Fruit fly (Drosophila melanogaster): Measurements from ENCODE around the gene CG4168.

CG4168 gene

DNA sequence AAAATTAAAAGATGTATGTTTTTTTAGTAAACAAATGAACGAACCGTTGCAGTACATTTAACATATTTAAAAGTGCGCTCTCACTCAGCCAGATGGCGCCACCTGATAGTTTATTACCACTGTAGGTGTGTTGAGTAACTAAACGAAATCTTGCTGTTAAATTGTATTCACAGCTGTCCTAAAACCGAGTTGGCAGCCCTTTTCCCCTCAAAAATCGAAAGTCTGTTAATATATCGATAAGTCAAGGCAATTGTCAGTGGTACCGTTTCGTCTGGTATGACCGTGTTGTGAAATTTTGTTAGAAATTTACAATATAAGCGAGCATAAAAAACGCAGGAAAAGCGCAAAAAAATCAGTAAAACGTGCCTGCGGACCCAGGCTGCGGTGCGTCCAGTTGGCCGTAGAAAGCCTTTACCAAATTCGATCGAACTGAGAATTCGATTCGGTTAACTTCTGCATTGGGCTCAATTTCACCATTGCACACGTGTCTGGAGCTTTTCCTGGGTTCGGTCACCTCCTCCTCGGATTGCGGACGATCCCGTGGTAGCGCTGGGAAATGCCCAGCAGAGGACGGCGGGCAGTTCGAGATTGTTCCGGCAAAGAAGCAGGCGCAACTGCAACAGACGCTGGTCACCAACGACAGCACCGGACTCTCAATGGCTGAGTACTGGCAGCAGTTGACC lies 86.9 kb downstream of the CG4168 start, which contains the start of gene stc:
Gene stc, plus strand, starts transcription at position 247 of the 683 bp plus-strand sequence.
- TF ChIP-seq wek (GFP tag; optimal IDR thresholded peaks at IDR 0.05) = peak; percentile 20
- TF ChIP-seq tap (tag; optimal IDR thresholded peaks at IDR 0.05) = no peak
- TF ChIP-seq BEAF-32 (GFP tag; optimal IDR thresholded peaks at IDR 0.05) = peak; percentile 75
- no peak for TF ChIP-seq dimm (GFP tag; IDR thresholded peaks at IDR 0.05)
- TF ChIP-seq slou (GFP tag; optimal IDR thresholded peaks at IDR 0.05) = peak; percentile 34
- TF ChIP-seq CG12659 (GFP tag; optimal IDR thresholded peaks at IDR 0.05) = peak; percentile 83
- TF ChIP-seq ci (GFP tag; IDR thresholded peaks at IDR 0.05) = peak; percentile 43; the same call in 1 of the 3 replicates
- peak; percentile 45 for TF ChIP-seq CG3163 (GFP tag; optimal IDR thresholded peaks at IDR 0.05)
- TF ChIP-seq vfl (GFP tag; optimal IDR thresholded peaks at IDR 0.05) = peak; percentile 10
- peak; percentile 9 for TF ChIP-seq gro (GFP tag; optimal IDR thresholded peaks at IDR 0.05)
- TF ChIP-seq Rfx (GFP tag; IDR thresholded peaks at IDR 0.05) = peak; percentile 70
- no peak for TF ChIP-seq wor (GFP tag; IDR thresholded peaks at IDR 0.05)
- TF ChIP-seq sens-2 (GFP tag; IDR thresholded peaks at IDR 0.05) = no peak
- TF ChIP-seq stc (GFP tag; IDR thresholded peaks at IDR 0.05) = peak; percentile 38; the same call in 1 of the 2 replicates
- peak; percentile 52 for TF ChIP-seq CG1792 (GFP tag; optimal IDR thresholded peaks at IDR 0.05)
- no peak for TF ChIP-seq Dek (tag; optimal IDR thresholded peaks at IDR 0.05)
- peak; percentile 68 for TF ChIP-seq Xbp1 (GFP tag; optimal IDR thresholded peaks at IDR 0.05)
- peak; percentile 61 for TF ChIP-seq CoRest (tag; optimal IDR thresholded peaks at IDR 0.05)
- peak; percentile 55; the same call in 2 of the 3 replicates for TF ChIP-seq Doc3 (GFP tag; IDR thresholded peaks at IDR 0.05; ENCODE audit: partially characterized antibody)
- TF ChIP-seq kay (GFP tag; optimal IDR thresholded peaks at IDR 0.05) = peak; percentile 14
- TF ChIP-seq CG4282 (GFP tag; optimal IDR thresholded peaks at IDR 0.05) = peak; percentile 51
- TF ChIP-seq CG31365 (tag; optimal IDR thresholded peaks at IDR 0.05) = peak; percentile 14
- peak; percentile 50 for TF ChIP-seq phol (tag; optimal IDR thresholded peaks at IDR 0.05)
- TF ChIP-seq CG18262 (tag; optimal IDR thresholded peaks at IDR 0.05) = no peak
- TF ChIP-seq MBD-R2 (GFP tag; IDR thresholded peaks at IDR 0.05) = peak; percentile 81
- peak; percentile 69 for TF ChIP-seq CG14710 (tag; optimal IDR thresholded peaks at IDR 0.05)
- TF ChIP-seq crol (GFP tag; IDR thresholded peaks at IDR 0.05) = no peak
- 0 out of 2 replicates have a peak, but pooled peaks have one; percentile 21 for TF ChIP-seq aop (GFP tag; IDR thresholded peaks at IDR 0.05)
- peak; percentile 39 for TF ChIP-seq Meics (GFP tag; optimal IDR thresholded peaks at IDR 0.05)
- peak; percentile 12 for TF ChIP-seq bab2 (GFP tag; optimal IDR thresholded peaks at IDR 0.05)
- TF ChIP-seq Dll (GFP tag; IDR thresholded peaks at IDR 0.05; ENCODE audit: partially characterized antibody) = peak; percentile 64
- no peak for TF ChIP-seq CG12769 (tag; optimal IDR thresholded peaks at IDR 0.05)
- no peak for TF ChIP-seq sim (GFP tag; IDR thresholded peaks at IDR 0.05)
- TF ChIP-seq lola (GFP tag; optimal IDR thresholded peaks at IDR 0.05) = no peak
- TF ChIP-seq Bteb2 (GFP tag; optimal IDR thresholded peaks at IDR 0.05) = peak; percentile 44
- peak; percentile 80 for TF ChIP-seq CG42726 (GFP tag; IDR thresholded peaks at IDR 0.05; ENCODE audit: partially characterized antibody)
- TF ChIP-seq grn (GFP tag; optimal IDR thresholded peaks at IDR 0.05) = no peak
- no peak for TF ChIP-seq ase (GFP tag; IDR thresholded peaks at IDR 0.05)
- peak; percentile 76 for TF ChIP-seq CG11456 (GFP tag; IDR thresholded peaks at IDR 0.05)
- peak; percentile 58; the same call in 1 of the 2 replicates for TF ChIP-seq NFAT (GFP tag; IDR thresholded peaks at IDR 0.05)
- TF ChIP-seq oc (tag; optimal IDR thresholded peaks at IDR 0.05) = no peak
- no peak for TF ChIP-seq CG17361 (GFP tag; IDR thresholded peaks at IDR 0.05)
- TF ChIP-seq CG11247 (GFP tag; IDR thresholded peaks at IDR 0.05) = peak; percentile 50; the same call in 1 of the 2 replicates
- peak; percentile 64 for TF ChIP-seq CG17829 (tag; optimal IDR thresholded peaks at IDR 0.05)
- peak; percentile 5 for TF ChIP-seq CG13775 (GFP tag; optimal IDR thresholded peaks at IDR 0.05)
- peak; percentile 100 for TF ChIP-seq trem (tag; optimal IDR thresholded peaks at IDR 0.05)
- peak; percentile 92 for TF ChIP-seq CG10267 (tag; optimal IDR thresholded peaks at IDR 0.05)
- peak; percentile 3 for TF ChIP-seq jumu (GFP tag; optimal IDR thresholded peaks at IDR 0.05)
- no peak for TF ChIP-seq CG6854 (GFP tag; optimal IDR thresholded peaks at IDR 0.05)

Measured in whole organism, embryonic.